Worm (Caenorhabditis elegans) whole organism, young adult: ENCODE data around the gene K09E2.2.
A peak's percentile ranks its signal among the peaks of the same experiment; 100 is the strongest.

Experiments
- B0019.2 ChIP-seq: fragments of 200-800 bp; sonication (Bioruptor generic); conservative IDR thresholded peaks from 2 replicates; pipeline ENCODE4 v1.3.6; 2022; ENCODE audit warnings: missing genetic modification reagents, missing genetic modification characterization, missing compliant biosample characterization
- B0035.1 ChIP-seq: sonication (generic microtip); optimal IDR thresholded peaks from 2 replicates; lab custom pipeline; 2016; ENCODE audit warnings: missing genetic modification characterization, mild to moderate bottlenecking, missing compliant biosample characterization, missing genotype, missing genetic modification reagents
- B0261.1 ChIP-seq: sonication (generic microtip); optimal IDR thresholded peaks from 2 replicates; lab custom pipeline; 2016; ENCODE audit warnings: mild to moderate bottlenecking, missing genetic modification characterization, moderate library complexity, missing compliant biosample characterization
- B0336.3 ChIP-seq: fragments of 200-800 bp; sonication (Bioruptor generic); IDR thresholded peaks from 2 replicates; pipeline ENCODE4 v1.3.6; 2022; ENCODE audit warnings: missing genetic modification characterization, missing compliant biosample characterization
- F10E7.11 ChIP-seq: sonication (generic microtip); optimal IDR thresholded peaks from 2 replicates; lab custom pipeline; 2017; ENCODE audit warnings: mild to moderate bottlenecking, missing genetic modification characterization, moderate library complexity, missing compliant biosample characterization
- F22D6.2 ChIP-seq: sonication (generic microtip); optimal IDR thresholded peaks from 2 replicates; lab custom pipeline; 2016; ENCODE audit warnings: mild to moderate bottlenecking, missing genetic modification characterization, missing compliant biosample characterization
- F49E8.2 ChIP-seq: sonication (generic microtip); optimal IDR thresholded peaks from 3 replicates; lab custom pipeline; 2017; ENCODE audit warnings: missing genetic modification characterization, mild to moderate bottlenecking, missing compliant biosample characterization, antibody characterized with exemption, moderate library complexity; ENCODE audit not compliant: insufficient read depth
- F52B5.7 ChIP-seq: sonication (generic microtip); optimal IDR thresholded peaks from 2 replicates; lab custom pipeline; 2016; ENCODE audit warnings: mild to moderate bottlenecking, missing genetic modification characterization, missing compliant biosample characterization
- F57C9.4 ChIP-seq: sonication (generic microtip); optimal IDR thresholded peaks from 2 replicates; lab custom pipeline; 2017; ENCODE audit warnings: mild to moderate bottlenecking, missing genetic modification characterization, missing compliant biosample characterization
- K11D2.4 ChIP-seq: fragments of 200-800 bp; sonication (Bioruptor generic); IDR thresholded peaks from 2 replicates; pipeline ENCODE4 v1.3.6; 2022; ENCODE audit warnings: missing genetic modification reagents, missing genetic modification characterization, missing compliant biosample characterization
- K12H6.12 ChIP-seq: fragments of 200-800 bp; sonication (Bioruptor generic); optimal IDR thresholded peaks from 2 replicates; lab custom pipeline; 2018; ENCODE audit warnings: mild to moderate bottlenecking, missing genetic modification characterization, missing compliant biosample characterization
- T07F8.4 ChIP-seq: sonication (generic microtip); optimal IDR thresholded peaks from 2 replicates; lab custom pipeline; 2016; ENCODE audit warnings: mild to moderate bottlenecking, missing genetic modification characterization, moderate library complexity, missing compliant biosample characterization
- Y95B8A.8 ChIP-seq: fragments of 200-800 bp; sonication (Bioruptor generic); IDR thresholded peaks from 2 replicates; pipeline ENCODE4 v1.3.6; 2022; ENCODE audit warnings: missing genetic modification reagents, missing genetic modification characterization, missing compliant biosample characterization
- ama-1 ChIP-seq, 3 experiments: fragments of 150-350 bp in 1 of 3; sonication (generic microtip) in 2 of 3; optimal IDR thresholded peaks; 2 replicates each; lab custom pipeline; 2014 to 2018; ENCODE audit warnings: missing biosample characterization in 2 of 3, missing genetic modification characterization in 2 of 3, missing genetic modification reagents in 2 of 3
- aptf-2 ChIP-seq: fragments of 200-800 bp; sonication (Bioruptor generic); conservative IDR thresholded peaks from 2 replicates; pipeline ENCODE4 v1.3.6; 2022; ENCODE audit warnings: missing genetic modification reagents, missing genetic modification characterization, missing compliant biosample characterization
- atf-7 ChIP-seq: sonication (generic microtip); optimal IDR thresholded peaks from 2 replicates; lab custom pipeline; 2017; ENCODE audit warnings: mild to moderate bottlenecking, missing genetic modification characterization, missing compliant biosample characterization
- attf-3 ChIP-seq: fragments of 200-800 bp; sonication (Bioruptor generic); conservative IDR thresholded peaks from 2 replicates; pipeline ENCODE4 v1.3.6; 2022; ENCODE audit warnings: missing genetic modification reagents, missing genetic modification characterization, missing compliant biosample characterization
- cebp-2 ChIP-seq: fragments of 200-800 bp; sonication (Bioruptor generic); IDR thresholded peaks from 2 replicates; pipeline ENCODE4 v1.3.6; 2022; ENCODE audit warnings: missing genetic modification characterization, missing compliant biosample characterization
- ceh-40 ChIP-seq: fragments of 200-800 bp; sonication (Bioruptor generic); IDR thresholded peaks from 2 replicates; pipeline ENCODE4 v1.3.6; 2022; ENCODE audit warnings: missing genetic modification characterization, missing compliant biosample characterization
- ceh-91 ChIP-seq: fragments of 200-800 bp; sonication (Bioruptor generic); IDR thresholded peaks from 2 replicates; pipeline ENCODE4 v1.3.6; 2022; ENCODE audit warnings: missing genetic modification reagents, missing genetic modification characterization, missing compliant biosample characterization
- dpl-1 ChIP-seq: fragments of 150-350 bp; optimal IDR thresholded peaks from 2 replicates; lab custom pipeline; 2014; ENCODE audit warnings: missing biosample characterization, missing genetic modification reagents, missing genetic modification characterization
- egrh-3 ChIP-seq: fragments of 200-800 bp; sonication (Bioruptor generic); IDR thresholded peaks from 2 replicates; pipeline ENCODE4 v1.3.6; 2022; ENCODE audit warnings: missing genetic modification reagents, missing genetic modification characterization, missing compliant biosample characterization
- gei-17 ChIP-seq: fragments of 200-800 bp; sonication (Bioruptor generic); optimal IDR thresholded peaks from 2 replicates; lab custom pipeline; 2018; ENCODE audit warnings: mild to moderate bottlenecking, missing genetic modification characterization, missing compliant biosample characterization
- him-1 ChIP-seq: sonication (generic microtip); optimal IDR thresholded peaks from 2 replicates; lab custom pipeline; 2016; ENCODE audit warnings: missing genotype, missing genetic modification reagents, missing genetic modification characterization, missing compliant biosample characterization
- hlh-26 ChIP-seq: fragments of 200-800 bp; sonication (Bioruptor generic); conservative IDR thresholded peaks from 2 replicates; pipeline ENCODE4 v1.3.6; 2022; ENCODE audit warnings: missing genetic modification reagents, missing genetic modification characterization, missing compliant biosample characterization
- hmg-20 ChIP-seq: fragments of 200-800 bp; sonication (Bioruptor generic); IDR thresholded peaks from 2 replicates; pipeline ENCODE4 v1.3.6; 2022; ENCODE audit warnings: missing genetic modification reagents, missing genetic modification characterization, missing compliant biosample characterization
- lin-35 ChIP-seq, 3 experiments: fragments of 150-350 bp in 2 of 3; sonication (generic microtip) in 1 of 3; optimal IDR thresholded peaks; 2 replicates each; lab custom pipeline; 2014 to 2018; ENCODE audit warnings: missing biosample characterization in 3 of 3, missing genetic modification characterization in 3 of 3, missing genetic modification reagents in 3 of 3
- lsl-1 ChIP-seq: fragments of 200-800 bp; sonication (Bioruptor generic); optimal IDR thresholded peaks from 2 replicates; lab custom pipeline; 2018; ENCODE audit warnings: mild to moderate bottlenecking, missing genetic modification characterization, moderate library complexity, missing compliant biosample characterization
- lsy-27 ChIP-seq: sonication (generic microtip); optimal IDR thresholded peaks from 2 replicates; lab custom pipeline; 2017; ENCODE audit warnings: missing genetic modification characterization, mild to moderate bottlenecking, missing compliant biosample characterization, antibody characterized with exemption, missing genotype, borderline replicate concordance; ENCODE audit not compliant: insufficient read depth
- mxl-1 ChIP-seq: sonication (generic microtip); optimal IDR thresholded peaks from 2 replicates; lab custom pipeline; 2016; ENCODE audit warnings: missing genetic modification characterization, missing compliant biosample characterization
- nhr-120 ChIP-seq: fragments of 200-800 bp; sonication (Bioruptor generic); IDR thresholded peaks from 2 replicates; pipeline ENCODE4 v1.3.6; 2022; ENCODE audit warnings: missing genetic modification characterization, missing compliant biosample characterization
- pha-4 ChIP-seq: fragments of 150-350 bp; sonication (generic microtip); optimal IDR thresholded peaks from 2 replicates; lab custom pipeline; 2014; ENCODE audit warnings: missing biosample characterization, missing genetic modification reagents, missing genetic modification characterization
- sdz-38 ChIP-seq: sonication (generic microtip); optimal IDR thresholded peaks from 2 replicates; lab custom pipeline; 2016; ENCODE audit warnings: missing genotype, missing genetic modification characterization, missing compliant biosample characterization
- sea-2 ChIP-seq: fragments of 200-800 bp; sonication (Bioruptor generic); IDR thresholded peaks from 2 replicates; pipeline ENCODE4 v1.3.6; 2022; ENCODE audit warnings: missing genetic modification characterization, missing compliant biosample characterization
- snpc-1.1 ChIP-seq: sonication (generic microtip); optimal IDR thresholded peaks from 2 replicates; lab custom pipeline; 2017; ENCODE audit warnings: missing genetic modification characterization, mild to moderate bottlenecking, missing compliant biosample characterization, antibody characterized with exemption, moderate library complexity, missing genotype, missing genetic modification reagents; ENCODE audit not compliant: insufficient read depth
- snpc-1.3 ChIP-seq: sonication (generic microtip); optimal IDR thresholded peaks from 2 replicates; lab custom pipeline; 2017; ENCODE audit warnings: missing genetic modification characterization, mild to moderate bottlenecking, missing compliant biosample characterization, antibody characterized with exemption, moderate library complexity, missing genotype, missing genetic modification reagents; ENCODE audit not compliant: insufficient read depth
- sptf-2 ChIP-seq: fragments of 200-800 bp; sonication (Bioruptor generic); optimal IDR thresholded peaks from 2 replicates; lab custom pipeline; 2018; ENCODE audit warnings: mild to moderate bottlenecking, missing genetic modification characterization, missing compliant biosample characterization
- tbx-9 ChIP-seq: sonication (generic microtip); optimal IDR thresholded peaks from 2 replicates; lab custom pipeline; 2016; ENCODE audit warnings: borderline replicate concordance, missing genetic modification characterization, inconsistent platforms, missing compliant biosample characterization
- tlf-1 ChIP-seq: fragments of 200-800 bp; sonication (Bioruptor generic); optimal IDR thresholded peaks from 2 replicates; lab custom pipeline; 2018; ENCODE audit warnings: mild to moderate bottlenecking, missing genetic modification characterization, missing compliant biosample characterization
- unc-130 ChIP-seq: sonication (generic microtip); optimal IDR thresholded peaks from 2 replicates; lab custom pipeline; 2016; ENCODE audit warnings: missing genetic modification reagents, missing genetic modification characterization, missing compliant biosample characterization
- zfh-2 ChIP-seq: fragments of 200-800 bp; sonication (Bioruptor generic); conservative IDR thresholded peaks from 2 replicates; pipeline ENCODE4 v1.3.6; 2022; ENCODE audit warnings: missing genetic modification reagents, missing genetic modification characterization, missing compliant biosample characterization
- ztf-22 ChIP-seq: fragments of 200-800 bp; sonication (Bioruptor generic); optimal IDR thresholded peaks from 2 replicates; lab custom pipeline; 2018; ENCODE audit warnings: mild to moderate bottlenecking, missing genetic modification characterization, moderate library complexity, missing compliant biosample characterization
- ztf-26 ChIP-seq: sonication (generic microtip); optimal IDR thresholded peaks from 2 replicates; lab custom pipeline; 2017; ENCODE audit warnings: missing genetic modification characterization, missing compliant biosample characterization
- ztf-6 ChIP-seq: fragments of 200-800 bp; sonication (Bioruptor generic); IDR thresholded peaks from 2 replicates; pipeline ENCODE4 v1.3.6; 2022; ENCODE audit warnings: missing genetic modification reagents, missing genetic modification characterization, missing compliant biosample characterization

The K09E2.2 gene

ce11 chrX:8646287-8646686 lies 26.6 kb upstream of the K09E2.2 start (continued):
- TF ChIP-seq mxl-1 (tag; lab: Kevin White, UChicago) (peak; percentile 71), pha-4 (no peak), F49E8.2 (tag; lab: Kevin White, UChicago) (peak; percentile 74), gei-17 (GFP tag; lab: Kevin White, UChicago) (peak; percentile 2), ama-1 (optimal IDR thresholded peaks at IDR 0.05; lab: Kevin White, UChicago) (no peak), ama-1 (GFP tag; optimal IDR thresholded peaks at IDR 0.05; lab: Kevin White, UChicago) (peak; percentile 86 to 92), cebp-2 (GFP tag; lab: Robert Waterston, UW) (peak; percentile 87; the same call in 1 of the 2 replicates), lin-35 (GFP tag; optimal IDR thresholded peaks at IDR 0.05; lab: Kevin White, UChicago) (peak in 1 of 3 experiments; percentile 41), ceh-40 (peak; percentile 61; the same call in 1 of the 2 replicates), lsy-27 (peak; percentile 55)

- no peak for TF ChIP-seq sea-2 (GFP tag; lab: Robert Waterston, UW)
- no peak for TF ChIP-seq F10E7.11 (tag; lab: Kevin White, UChicago)
- no peak for TF ChIP-seq egrh-3 (GFP tag; lab: Robert Waterston, UW)
- TF ChIP-seq F22D6.2 (tag; lab: Kevin White, UChicago): no peak
- no peak for TF ChIP-seq zfh-2 (GFP tag; lab: Robert Waterston, UW)
- TF ChIP-seq tlf-1 (GFP tag; lab: Kevin White, UChicago): no peak
- no peak for TF ChIP-seq ztf-6
- TF ChIP-seq unc-130 (GFP tag; lab: Kevin White, UChicago): no peak
- TF ChIP-seq Y95B8A.8 (GFP tag; lab: Robert Waterston, UW): no peak
- no peak for TF ChIP-seq B0261.1
- TF ChIP-seq sptf-2 (GFP tag; lab: Kevin White, UChicago): no peak
- no peak for TF ChIP-seq B0336.3 (GFP tag; lab: Robert Waterston, UW)
- TF ChIP-seq snpc-1.1 (tag; lab: Kevin White, UChicago): no peak
- TF ChIP-seq T07F8.4 (tag; lab: Kevin White, UChicago): no peak
- TF ChIP-seq F57C9.4 (tag; lab: Kevin White, UChicago): no peak
- TF ChIP-seq atf-7 (tag; lab: Kevin White, UChicago): no peak
- TF ChIP-seq B0019.2 (GFP tag; lab: Robert Waterston, UW): no peak
Observed at ce11 chrX:8646997-8647396, 25.9 kb upstream of the K09E2.2 start, which contains the start of gene F12D9.2. Gene F12D9.2 (minus strand): TSS chrX:8647097.

- TF ChIP-seq tbx-9 (no peak), Y95B8A.8 (GFP tag; lab: Robert Waterston, UW) (no peak), ztf-22 (GFP tag; lab: Kevin White, UChicago) (no peak), K12H6.12 (no peak), ama-1 (optimal IDR thresholded peaks at IDR 0.05; lab: Kevin White, UChicago) (no peak), ama-1 (GFP tag; optimal IDR thresholded peaks at IDR 0.05; lab: Kevin White, UChicago) (no peak), mxl-1 (tag; lab: Kevin White, UChicago) (no peak), hlh-26 (GFP tag; lab: Robert Waterston, UW) (no peak), attf-3 (no peak)
Observed at ce11 chrX:8648582-8648981, 24.3 kb upstream of the K09E2.2 start.

- TF ChIP-seq him-1 (tag; lab: Kevin White, UChicago): peak; percentile 73
- no peak for TF ChIP-seq nhr-120
- TF ChIP-seq B0261.1: peak; percentile 84
- TF ChIP-seq atf-7 (tag; lab: Kevin White, UChicago): no peak
- no peak for TF ChIP-seq dpl-1 (GFP tag; lab: Kevin White, UChicago)
- TF ChIP-seq ceh-91: no peak
- TF ChIP-seq hmg-20 (GFP tag; lab: Robert Waterston, UW): peak; percentile 56; the same call in 1 of the 2 replicates
- no peak for TF ChIP-seq K11D2.4 (GFP tag; lab: Robert Waterston, UW)
- TF ChIP-seq snpc-1.3: peak; percentile 72
- no peak for TF ChIP-seq aptf-2 (GFP tag; lab: Robert Waterston, UW)
- TF ChIP-seq sdz-38 (tag; lab: Kevin White, UChicago): no peak
- TF ChIP-seq B0035.1 (tag; lab: Kevin White, UChicago): peak; percentile 69
- TF ChIP-seq lsl-1 (GFP tag; lab: Kevin White, UChicago): peak; percentile 23
- TF ChIP-seq ztf-26: no peak
- no peak for TF ChIP-seq F52B5.7 (tag; lab: Kevin White, UChicago)
Observed at ce11 chrX:8650535-8650934, 22.3 kb upstream of the K09E2.2 start.
